Fruit fly (Drosophila melanogaster): Measurements from ENCODE around the gene sip2.
A peak's percentile ranks its signal among the peaks of the same experiment; 100 is the strongest.

The sip2 gene

DNA sequence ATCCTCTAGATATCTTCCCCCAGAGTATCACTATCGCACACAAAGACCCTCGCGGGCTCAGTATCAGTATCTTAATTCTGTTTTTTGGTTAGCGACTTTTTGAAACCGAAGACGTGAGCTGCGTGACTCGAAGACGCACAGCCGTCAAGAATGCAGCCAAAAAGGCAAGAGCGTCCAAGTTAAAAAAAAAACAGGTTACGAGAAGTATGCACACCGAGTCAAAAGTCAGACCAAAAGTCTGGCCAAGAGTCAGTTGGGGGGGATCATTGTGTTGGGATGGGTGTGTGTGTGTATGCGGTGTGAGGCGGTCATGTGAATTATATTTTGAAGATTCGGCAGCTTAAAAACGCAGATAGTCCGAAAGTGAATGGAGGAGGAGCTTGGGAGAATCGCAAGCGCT, 41.6 kb upstream of the sip2 start:
- TF ChIP-seq CG12768 (GFP tag; optimal IDR thresholded peaks at IDR 0.05) (no peak), pad (GFP tag; optimal IDR thresholded peaks at IDR 0.05) (no peak), CG11617 (GFP tag; optimal IDR thresholded peaks at IDR 0.05) (no peak), cic (GFP tag; optimal IDR thresholded peaks at IDR 0.05) (no peak), Clk (GFP tag; optimal IDR thresholded peaks at IDR 0.05) (no peak), ovo (GFP tag; optimal IDR thresholded peaks at IDR 0.05) (no peak), bab1 (GFP tag; optimal IDR thresholded peaks at IDR 0.05) (no peak)

DNA sequence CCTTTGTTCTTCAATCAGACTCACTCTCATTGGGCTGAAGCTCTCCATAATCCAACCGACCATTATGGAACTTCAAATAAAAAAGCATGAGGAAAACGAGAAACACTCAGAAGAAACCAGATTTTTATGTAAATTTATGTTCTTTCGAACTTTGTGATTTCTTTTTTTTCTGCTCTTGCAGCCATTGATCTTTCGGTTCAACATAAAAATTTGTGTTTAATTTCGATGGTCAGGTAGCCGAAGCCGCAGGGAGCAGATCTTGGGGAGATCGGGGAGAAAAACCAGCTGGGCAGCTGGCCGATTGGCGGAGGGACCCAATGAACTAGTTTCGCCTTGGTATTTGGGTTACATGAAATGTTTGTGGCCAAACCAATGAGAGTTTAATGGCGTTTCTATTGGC, 40.4 kb upstream of the sip2 start:
- TF ChIP-seq Hr96 (GFP tag; optimal IDR thresholded peaks at IDR 0.05) (no peak), CG33017 (tag; optimal IDR thresholded peaks at IDR 0.05) (no peak), CG5204 (GFP tag; optimal IDR thresholded peaks at IDR 0.05) (no peak), pad (GFP tag; optimal IDR thresholded peaks at IDR 0.05) (no peak), kay (GFP tag; ENCODE audit: borderline replicate concordance) (no peak), CG1620 (GFP tag; optimal IDR thresholded peaks at IDR 0.05) (no peak), Crg-1 (GFP tag; optimal IDR thresholded peaks at IDR 0.05) (no peak), CG7045 (GFP tag; optimal IDR thresholded peaks at IDR 0.05) (no peak), Clk (GFP tag; optimal IDR thresholded peaks at IDR 0.05) (no peak), cnc (optimal IDR thresholded peaks at IDR 0.05) (no peak), CG7101 (tag; optimal IDR thresholded peaks at IDR 0.05) (no peak), tj (GFP tag; optimal IDR thresholded peaks at IDR 0.05) (no peak), CG12768 (GFP tag; optimal IDR thresholded peaks at IDR 0.05) (no peak), bab1 (GFP tag; optimal IDR thresholded peaks at IDR 0.05) (no peak), CG14711 (tag; optimal IDR thresholded peaks at IDR 0.05) (no peak), toe (GFP tag; optimal IDR thresholded peaks at IDR 0.05) (no peak), CG11617 (GFP tag; optimal IDR thresholded peaks at IDR 0.05) (no peak), cic (GFP tag; optimal IDR thresholded peaks at IDR 0.05) (no peak)

DNA sequence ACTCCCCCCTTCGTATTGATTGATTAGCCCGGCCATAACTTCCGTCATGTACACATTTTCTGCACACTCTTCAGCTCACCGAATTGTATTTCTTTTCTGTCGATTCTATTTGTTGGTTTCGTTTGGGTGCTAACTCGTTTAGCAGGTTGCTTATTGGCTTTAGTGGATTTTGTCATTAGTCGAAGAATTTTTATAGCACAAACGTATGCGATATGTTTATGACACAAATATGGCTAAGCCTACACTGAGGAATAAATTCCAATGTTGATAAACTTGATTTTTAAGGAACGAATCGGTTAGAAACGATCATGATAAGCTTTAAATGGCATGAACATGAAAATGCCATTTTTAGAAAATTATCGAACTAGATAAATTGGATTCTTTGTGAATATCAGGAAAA, 34.9 kb upstream of the sip2 start:
- no peak for TF ChIP-seq cic (GFP tag; optimal IDR thresholded peaks at IDR 0.05)

DNA sequence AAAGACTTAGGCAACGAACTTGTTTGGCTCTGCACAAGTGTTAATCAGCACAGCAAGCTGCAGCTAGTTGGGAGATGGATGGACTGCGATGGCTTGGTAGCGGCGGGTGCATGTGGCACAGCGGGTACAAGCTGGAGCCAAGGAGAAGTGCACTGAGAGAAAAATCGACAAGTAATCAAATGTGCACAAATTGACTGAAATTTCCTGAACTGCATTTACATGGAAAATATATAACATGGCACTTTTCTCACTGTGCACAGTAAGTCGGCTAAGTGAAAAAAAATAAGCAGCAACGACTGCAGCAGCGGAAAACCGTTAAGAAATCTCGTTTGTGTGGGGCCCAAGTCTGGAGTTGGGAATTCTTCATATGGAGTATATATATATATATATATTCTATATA, 27.2 kb upstream of the sip2 start:
- TF ChIP-seq tj (GFP tag; optimal IDR thresholded peaks at IDR 0.05): no peak
- no peak for TF ChIP-seq cic (GFP tag; optimal IDR thresholded peaks at IDR 0.05)
- TF ChIP-seq Crg-1 (GFP tag; optimal IDR thresholded peaks at IDR 0.05): no peak

DNA sequence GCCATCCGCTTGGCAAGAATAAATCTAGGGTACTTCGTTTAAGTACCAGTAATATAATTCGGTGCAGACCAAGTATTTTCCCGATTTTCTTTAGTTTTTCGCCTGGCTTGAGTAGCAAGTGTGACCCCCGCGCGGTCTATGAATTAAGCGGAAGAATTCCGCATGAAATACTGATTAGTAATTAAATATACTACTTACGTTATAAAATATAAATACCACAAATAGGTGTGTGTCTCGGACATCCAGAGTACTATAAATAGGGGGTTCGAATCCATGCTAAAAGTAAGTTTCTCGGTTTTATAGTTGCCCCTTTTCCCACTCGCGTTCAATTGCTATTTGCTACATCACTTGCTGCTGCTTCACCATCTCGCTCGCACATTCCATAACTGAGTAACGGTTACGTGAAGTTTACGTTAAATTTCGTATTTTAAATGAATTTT, 7.7 kb upstream of the sip2 start, which contains the start of gene snRNP-U1-70K:
Gene snRNP-U1-70K, minus strand, starts transcription at position 141 of the 440 bp plus-strand sequence.
- peak; percentile 30 for TF ChIP-seq Mnt (GFP tag; optimal IDR thresholded peaks at IDR 0.05)
- peak; percentile 46 for TF ChIP-seq tj (GFP tag; optimal IDR thresholded peaks at IDR 0.05)
- TF ChIP-seq CG11617 (GFP tag; optimal IDR thresholded peaks at IDR 0.05): no peak
- TF ChIP-seq CG7045 (GFP tag; optimal IDR thresholded peaks at IDR 0.05): no peak
- TF ChIP-seq ovo (GFP tag; optimal IDR thresholded peaks at IDR 0.05): peak; percentile 25
- TF ChIP-seq cnc (optimal IDR thresholded peaks at IDR 0.05): no peak
- TF ChIP-seq bab1 (GFP tag; optimal IDR thresholded peaks at IDR 0.05): no peak
- no peak for TF ChIP-seq CG7101 (tag; optimal IDR thresholded peaks at IDR 0.05)
- peak; percentile 98 for TF ChIP-seq pad (GFP tag; optimal IDR thresholded peaks at IDR 0.05)
- TF ChIP-seq Clk (GFP tag; optimal IDR thresholded peaks at IDR 0.05): no peak
- no peak for TF ChIP-seq CG33017 (tag; optimal IDR thresholded peaks at IDR 0.05)
- TF ChIP-seq Crg-1 (GFP tag; optimal IDR thresholded peaks at IDR 0.05): no peak
- peak; percentile 0 for TF ChIP-seq cic (GFP tag; optimal IDR thresholded peaks at IDR 0.05)
- no peak for TF ChIP-seq CG5204 (GFP tag; optimal IDR thresholded peaks at IDR 0.05)

DNA sequence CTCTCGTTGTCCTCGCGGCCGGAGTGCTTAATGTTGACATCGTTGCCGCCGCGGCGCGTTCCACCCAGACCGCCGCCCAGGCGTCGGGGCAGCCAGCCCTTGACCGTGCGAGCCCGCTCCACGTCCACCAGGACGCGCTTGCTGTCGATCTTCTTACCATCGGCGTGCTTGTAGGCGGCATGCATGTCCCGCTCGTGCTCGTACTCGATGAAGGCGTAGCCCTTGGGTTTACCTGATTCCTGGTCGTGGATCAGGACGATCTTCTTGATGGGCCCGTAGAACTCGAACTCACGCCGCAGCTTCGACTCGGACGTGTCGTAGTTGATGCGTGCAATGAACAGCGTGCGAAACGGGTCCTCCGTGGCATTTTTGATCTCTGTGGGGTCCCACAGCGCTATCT, 6.9 kb upstream of the sip2 start:
- TF ChIP-seq bab1 (GFP tag; optimal IDR thresholded peaks at IDR 0.05) (no peak), kay (GFP tag; ENCODE audit: borderline replicate concordance) (no peak), cnc (optimal IDR thresholded peaks at IDR 0.05) (no peak), tj (GFP tag; optimal IDR thresholded peaks at IDR 0.05) (no peak), CG14711 (tag; optimal IDR thresholded peaks at IDR 0.05) (no peak), CG1620 (GFP tag; optimal IDR thresholded peaks at IDR 0.05) (no peak), CG12768 (GFP tag; optimal IDR thresholded peaks at IDR 0.05) (no peak), CG5204 (GFP tag; optimal IDR thresholded peaks at IDR 0.05) (no peak), toe (GFP tag; optimal IDR thresholded peaks at IDR 0.05) (no peak), pad (GFP tag; optimal IDR thresholded peaks at IDR 0.05) (no peak), Crg-1 (GFP tag; optimal IDR thresholded peaks at IDR 0.05) (no peak), ovo (GFP tag; optimal IDR thresholded peaks at IDR 0.05) (no peak), CG33017 (tag; optimal IDR thresholded peaks at IDR 0.05) (no peak), CG7101 (tag; optimal IDR thresholded peaks at IDR 0.05) (no peak), cic (GFP tag; optimal IDR thresholded peaks at IDR 0.05) (no peak), Hr96 (GFP tag; optimal IDR thresholded peaks at IDR 0.05) (no peak), CG7045 (GFP tag; optimal IDR thresholded peaks at IDR 0.05) (no peak), Mnt (GFP tag; optimal IDR thresholded peaks at IDR 0.05) (no peak)

DNA sequence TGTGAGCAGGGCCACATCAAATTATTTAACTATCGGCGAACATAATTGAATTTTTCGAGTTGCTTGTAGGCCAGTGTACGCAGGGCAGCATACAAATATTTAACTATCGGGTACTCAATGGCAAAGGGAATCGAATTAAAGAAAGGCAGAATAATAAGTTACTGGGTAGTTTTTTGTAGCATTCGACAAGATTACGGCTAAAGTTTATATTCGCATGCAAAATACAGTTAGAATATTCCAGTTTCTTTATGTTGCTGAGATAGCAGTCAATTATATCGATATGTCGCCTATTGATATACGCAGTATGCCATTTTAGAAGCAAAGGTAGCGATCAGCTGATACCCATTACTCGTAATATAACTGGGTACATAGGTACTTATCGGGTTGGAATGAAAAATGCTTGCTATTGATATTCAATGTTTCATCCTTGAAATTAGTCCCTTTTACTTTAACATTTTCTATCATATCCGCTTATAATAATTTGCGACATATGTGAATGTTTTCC, 4.2 kb upstream of the sip2 start:
- TF ChIP-seq CG33017 (tag; optimal IDR thresholded peaks at IDR 0.05) (peak; percentile 24), cic (GFP tag; optimal IDR thresholded peaks at IDR 0.05) (no peak), CG5204 (GFP tag; optimal IDR thresholded peaks at IDR 0.05) (no peak), kay (GFP tag; ENCODE audit: borderline replicate concordance) (no peak), ovo (GFP tag; optimal IDR thresholded peaks at IDR 0.05) (no peak), CG12768 (GFP tag; optimal IDR thresholded peaks at IDR 0.05) (no peak), Hr96 (GFP tag; optimal IDR thresholded peaks at IDR 0.05) (no peak), bab1 (GFP tag; optimal IDR thresholded peaks at IDR 0.05) (peak; percentile 29), CG14711 (tag; optimal IDR thresholded peaks at IDR 0.05) (peak; percentile 2), cnc (optimal IDR thresholded peaks at IDR 0.05) (no peak), CG7101 (tag; optimal IDR thresholded peaks at IDR 0.05) (peak; percentile 28), CG7045 (GFP tag; optimal IDR thresholded peaks at IDR 0.05) (no peak), CG11617 (GFP tag; optimal IDR thresholded peaks at IDR 0.05) (peak; percentile 51), pad (GFP tag; optimal IDR thresholded peaks at IDR 0.05) (peak; percentile 40), tj (GFP tag; optimal IDR thresholded peaks at IDR 0.05) (peak; percentile 36), toe (GFP tag; optimal IDR thresholded peaks at IDR 0.05) (no peak), Clk (GFP tag; optimal IDR thresholded peaks at IDR 0.05) (no peak), Crg-1 (GFP tag; optimal IDR thresholded peaks at IDR 0.05) (no peak), Mnt (GFP tag; optimal IDR thresholded peaks at IDR 0.05) (no peak)
